Worm (Caenorhabditis elegans) whole organism, L2 larva: Measurements from ENCODE around the gene F58A6.5.

Experiments used
- F13H6.1 ChIP-seq: sonication (generic microtip); optimal IDR thresholded peaks from 2 replicates; lab custom pipeline; 2016; ENCODE audit warnings: missing genetic modification characterization, missing compliant biosample characterization
- R02D3.7 ChIP-seq: fragments of 150-350 bp; optimal IDR thresholded peaks from 2 replicates; lab custom pipeline; 2014; ENCODE audit warnings: missing biosample characterization, missing genetic modification characterization
- alr-1 ChIP-seq: fragments of 150-350 bp; optimal IDR thresholded peaks from 2 replicates; lab custom pipeline; 2014; ENCODE audit warnings: missing biosample characterization, missing genetic modification characterization
- aly-2 ChIP-seq: fragments of 150-350 bp; optimal IDR thresholded peaks from 2 replicates; lab custom pipeline; 2014; ENCODE audit warnings: missing biosample characterization, missing genetic modification characterization
- ama-1 ChIP-seq: fragments of 150-350 bp; optimal IDR thresholded peaks from 2 replicates; lab custom pipeline; 2018; ENCODE audit warnings: inconsistent platforms
- blmp-1 ChIP-seq: sonication (generic microtip); optimal IDR thresholded peaks from 2 replicates; lab custom pipeline; 2017; ENCODE audit warnings: missing genetic modification characterization, mild to moderate bottlenecking, missing compliant biosample characterization, antibody characterized with exemption, moderate library complexity; ENCODE audit not compliant: insufficient read depth
- ceh-16 ChIP-seq: fragments of 150-350 bp; optimal IDR thresholded peaks from 2 replicates; lab custom pipeline; 2014; ENCODE audit warnings: missing biosample characterization, missing genetic modification characterization
- ceh-82 ChIP-seq: fragments of 150-350 bp; optimal IDR thresholded peaks from 2 replicates; lab custom pipeline; 2014; ENCODE audit warnings: missing biosample characterization, missing genetic modification characterization
- crh-2 ChIP-seq: sonication (generic microtip); optimal IDR thresholded peaks from 2 replicates; lab custom pipeline; 2017; ENCODE audit warnings: missing biosample characterization, missing genetic modification characterization
- dmd-4 ChIP-seq: sonication (generic microtip); optimal IDR thresholded peaks from 2 replicates; lab custom pipeline; 2017; ENCODE audit warnings: missing biosample characterization, missing genetic modification characterization
- egl-27 ChIP-seq: sonication (generic microtip); optimal IDR thresholded peaks from 3 replicates; lab custom pipeline; 2017; ENCODE audit warnings: missing biosample characterization, missing genetic modification reagents, missing genetic modification characterization
- elt-1 ChIP-seq: fragments of 150-350 bp; optimal IDR thresholded peaks from 2 replicates; lab custom pipeline; 2014; ENCODE audit warnings: missing biosample characterization, missing genetic modification characterization
- fos-1 ChIP-seq: fragments of 150-350 bp; optimal IDR thresholded peaks from 2 replicates; lab custom pipeline; 2014; ENCODE audit warnings: missing biosample characterization, missing genetic modification characterization
- gmeb-1 ChIP-seq: fragments of 150-350 bp; optimal IDR thresholded peaks from 2 replicates; lab custom pipeline; 2014; ENCODE audit warnings: missing biosample characterization, missing genetic modification characterization
- lsy-2 ChIP-seq, 2 experiments: fragments of 150-350 bp in 1 of 2; sonication (generic microtip) in 1 of 2; optimal IDR thresholded peaks; 2 replicates each; lab custom pipeline; 2014 to 2017; ENCODE audit warnings: missing biosample characterization in 2 of 2, missing genetic modification characterization in 2 of 2
- mbf-1 ChIP-seq: sonication (generic microtip); optimal IDR thresholded peaks from 2 replicates; lab custom pipeline; 2017; ENCODE audit warnings: missing biosample characterization, missing genetic modification characterization
- nhr-10 ChIP-seq: sonication (generic microtip); optimal IDR thresholded peaks from 2 replicates; lab custom pipeline; 2017; ENCODE audit warnings: missing biosample characterization, missing genetic modification characterization
- nhr-12 ChIP-seq: fragments of 150-350 bp; optimal IDR thresholded peaks from 2 replicates; lab custom pipeline; 2014; ENCODE audit warnings: missing biosample characterization, missing genetic modification characterization
- nhr-129 ChIP-seq: fragments of 150-350 bp; optimal IDR thresholded peaks from 2 replicates; lab custom pipeline; 2014; ENCODE audit warnings: missing biosample characterization, missing genetic modification characterization
- nhr-21 ChIP-seq: fragments of 150-350 bp; optimal IDR thresholded peaks from 2 replicates; lab custom pipeline; 2014; ENCODE audit warnings: missing biosample characterization, missing genetic modification characterization
- nhr-23 ChIP-seq: fragments of 150-350 bp; optimal IDR thresholded peaks from 2 replicates; lab custom pipeline; 2014; ENCODE audit warnings: missing biosample characterization, missing genetic modification reagents, missing genetic modification characterization
- nhr-6 ChIP-seq: fragments of 150-350 bp; optimal IDR thresholded peaks from 2 replicates; lab custom pipeline; 2014; ENCODE audit warnings: missing biosample characterization, missing genetic modification characterization
- peb-1 ChIP-seq: fragments of 150-350 bp; optimal IDR thresholded peaks from 2 replicates; lab custom pipeline; 2014; ENCODE audit warnings: missing biosample characterization, missing genetic modification characterization
- sem-4 ChIP-seq: fragments of 150-350 bp; optimal IDR thresholded peaks from 2 replicates; lab custom pipeline; 2014; ENCODE audit warnings: missing biosample characterization, missing genetic modification reagents, missing genetic modification characterization
- skn-1 ChIP-seq: sonication (generic microtip); optimal IDR thresholded peaks from 2 replicates; lab custom pipeline; 2017; ENCODE audit warnings: missing biosample characterization, missing genetic modification characterization
- sma-9 ChIP-seq, 2 experiments: fragments of 150-350 bp in 1 of 2; sonication (generic microtip) in 1 of 2; optimal IDR thresholded peaks; 2 replicates each; lab custom pipeline; 2014 to 2016; ENCODE audit warnings: missing genetic modification characterization in 2 of 2, mild to moderate bottlenecking in 1 of 2, missing biosample characterization in 1 of 2, missing compliant biosample characterization in 1 of 2, missing genetic modification reagents in 1 of 2, moderate library complexity in 1 of 2
- snpc-4 ChIP-seq: fragments of 150-350 bp; optimal IDR thresholded peaks from 2 replicates; lab custom pipeline; 2014; ENCODE audit warnings: missing biosample characterization, missing genetic modification characterization
- unc-55 ChIP-seq: fragments of 150-350 bp; sonication (generic microtip); optimal IDR thresholded peaks from 3 replicates; lab custom pipeline; 2014; ENCODE audit warnings: missing biosample characterization, missing genetic modification reagents, missing genetic modification characterization
- unc-62 ChIP-seq: fragments of 150-350 bp; optimal IDR thresholded peaks from 2 replicates; lab custom pipeline; 2014; ENCODE audit warnings: missing biosample characterization, missing genetic modification reagents, missing genetic modification characterization
- zag-1 ChIP-seq: fragments of 150-350 bp; optimal IDR thresholded peaks from 2 replicates; lab custom pipeline; 2014; ENCODE audit warnings: missing biosample characterization, missing genetic modification characterization
- ztf-1 ChIP-seq: fragments of 200-800 bp; sonication (Bioruptor generic); conservative IDR thresholded peaks from 2 replicates; pipeline ENCODE4 v1.3.6; 2022; ENCODE audit warnings: missing genetic modification characterization, missing compliant biosample characterization
- ztf-4 ChIP-seq: fragments of 150-350 bp; optimal IDR thresholded peaks from 2 replicates; lab custom pipeline; 2014; ENCODE audit warnings: missing biosample characterization, missing genetic modification characterization

Gene F58A6.5

ce11 chrII:5148349-5148748 lies at the start of gene F58A6.5:
Gene F58A6.5 (minus strand): TSS chrII:5148449.
- no peak for TF ChIP-seq nhr-21
- TF ChIP-seq unc-55 (GFP tag; lab: Kevin White, UChicago): no peak

DNA sequence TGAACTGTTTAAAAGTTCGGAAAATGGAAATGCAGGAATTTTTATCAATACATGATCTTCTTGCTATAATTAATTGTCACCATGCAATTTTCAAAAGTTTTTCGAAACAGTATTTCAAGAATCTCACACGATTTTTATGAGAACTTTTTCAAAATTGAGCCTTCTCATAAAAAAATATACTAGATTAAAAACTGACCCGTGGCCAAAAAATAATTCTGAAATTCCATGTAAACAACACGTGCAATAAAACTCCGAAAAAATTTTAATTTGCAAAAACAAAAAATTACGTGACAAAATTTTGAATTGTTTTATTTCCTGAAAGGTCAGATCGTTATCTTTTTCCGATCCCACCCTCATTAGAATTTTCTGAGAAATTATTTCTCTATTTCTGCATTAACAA lies 47.3 kb upstream of the F58A6.5 start, which contains the start of gene C34F11.5:
Gene C34F11.5, plus strand, starts transcription at position 301 of the 400 bp plus-strand sequence.
- TF ChIP-seq unc-62 (GFP tag; lab: Kevin White, UChicago): no peak
- TF ChIP-seq, all 48 proteins: peak for 0

DNA sequence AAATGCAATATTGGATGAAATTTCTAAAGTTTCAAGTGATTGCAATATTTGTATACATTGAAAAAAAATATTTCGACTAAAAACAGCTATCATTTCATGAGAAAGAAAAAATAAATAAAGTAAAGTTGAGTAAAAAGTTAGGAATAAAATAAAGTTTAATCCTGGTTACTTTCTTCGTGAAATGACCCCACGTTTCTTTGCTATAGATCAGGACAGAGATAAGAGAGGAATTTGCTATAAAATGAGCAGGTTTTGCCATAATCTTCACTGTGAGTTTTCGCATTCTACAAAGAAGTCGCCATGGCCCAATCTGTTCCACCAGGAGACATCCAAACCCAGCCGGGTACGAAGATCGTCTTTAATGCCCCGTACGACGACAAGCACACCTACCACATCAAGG lies 45.8 kb upstream of the F58A6.5 start, which contains the start of gene msp-49:
Gene msp-49, plus strand, starts transcription at position 301 of the 400 bp plus-strand sequence.
- no peak for TF ChIP-seq aly-2 (tag; lab: Kevin White, UChicago)
- no peak for TF ChIP-seq nhr-6 (tag; lab: Kevin White, UChicago)
- TF ChIP-seq sma-9 (GFP tag; optimal IDR thresholded peaks at IDR 0.05; lab: Kevin White, UChicago): no peak
- no peak for TF ChIP-seq sma-9 (tag; optimal IDR thresholded peaks at IDR 0.05; lab: Kevin White, UChicago)
- no peak for TF ChIP-seq nhr-23 (tag; lab: Kevin White, UChicago)
- no peak for TF ChIP-seq zag-1 (tag; lab: Kevin White, UChicago)
- TF ChIP-seq alr-1 (tag; lab: Kevin White, UChicago): no peak
- TF ChIP-seq skn-1 (tag; lab: Kevin White, UChicago): no peak
- no peak for TF ChIP-seq nhr-10 (tag; lab: Kevin White, UChicago)
- TF ChIP-seq blmp-1 (tag; lab: Kevin White, UChicago): no peak
- no peak for TF ChIP-seq unc-62 (GFP tag; lab: Kevin White, UChicago)

- TF ChIP-seq F13H6.1 (tag; lab: Kevin White, UChicago) (peak; percentile 52), aly-2 (tag; lab: Kevin White, UChicago) (no peak), R02D3.7 (no peak), fos-1 (tag; lab: Kevin White, UChicago) (peak; percentile 97), unc-55 (GFP tag; lab: Kevin White, UChicago) (no peak), sma-9 (GFP tag; optimal IDR thresholded peaks at IDR 0.05; lab: Kevin White, UChicago) (peak; percentile 44), sma-9 (tag; optimal IDR thresholded peaks at IDR 0.05; lab: Kevin White, UChicago) (no peak)
Observed at ce11 chrII:5191766-5192165, 43.5 kb upstream of the F58A6.5 start.

DNA sequence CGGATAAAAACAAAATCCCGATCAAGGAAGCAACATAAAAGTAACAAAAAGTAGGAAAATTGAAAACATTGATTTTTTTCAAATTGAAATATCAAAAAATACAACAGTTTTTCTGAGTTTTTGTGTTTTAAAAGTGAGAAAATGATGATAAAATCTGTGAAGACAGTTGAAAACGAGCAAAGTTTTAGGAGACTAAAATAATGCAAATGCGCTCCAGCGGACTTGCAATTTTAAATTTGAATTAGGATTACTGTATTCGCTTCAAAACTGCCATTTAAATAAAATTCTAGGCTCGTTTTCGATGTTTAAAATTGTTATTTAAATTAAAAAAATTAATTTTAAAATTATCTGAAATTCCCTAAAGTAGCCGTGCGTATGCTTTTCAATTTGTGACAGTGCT lies 39.7 kb upstream of the F58A6.5 start:
- no peak for TF ChIP-seq ceh-82 (tag; lab: Kevin White, UChicago)
- no peak for TF ChIP-seq nhr-23 (tag; lab: Kevin White, UChicago)
- TF ChIP-seq, all 48 proteins: peak for 0

ce11 chrII:5187469-5187868 lies 39.2 kb upstream of the F58A6.5 start, which contains the start of gene crh-2:
Gene crh-2 (minus strand): TSS chrII:5187569.
- no peak for TF ChIP-seq aly-2 (tag; lab: Kevin White, UChicago)
- TF ChIP-seq peb-1 (tag; lab: Kevin White, UChicago): no peak
- TF ChIP-seq unc-62 (GFP tag; lab: Kevin White, UChicago): no peak
- TF ChIP-seq gmeb-1: no peak
- no peak for TF ChIP-seq elt-1 (tag; lab: Kevin White, UChicago)
- no peak for TF ChIP-seq nhr-23 (tag; lab: Kevin White, UChicago)
- TF ChIP-seq nhr-12 (tag; lab: Kevin White, UChicago): no peak
- TF ChIP-seq crh-2 (tag; lab: Kevin White, UChicago): no peak
- no peak for TF ChIP-seq snpc-4 (tag; lab: Kevin White, UChicago)
- no peak for TF ChIP-seq mbf-1 (tag; lab: Kevin White, UChicago)
- TF ChIP-seq egl-27 (tag; lab: Kevin White, UChicago): no peak
- no peak for TF ChIP-seq nhr-129
- no peak for TF ChIP-seq dmd-4 (tag; lab: Kevin White, UChicago)
- no peak for TF ChIP-seq ceh-16
- TF ChIP-seq nhr-6 (tag; lab: Kevin White, UChicago): no peak
- TF ChIP-seq sem-4 (tag; lab: Kevin White, UChicago): no peak
- TF ChIP-seq, all 48 proteins: peak for 0

DNA sequence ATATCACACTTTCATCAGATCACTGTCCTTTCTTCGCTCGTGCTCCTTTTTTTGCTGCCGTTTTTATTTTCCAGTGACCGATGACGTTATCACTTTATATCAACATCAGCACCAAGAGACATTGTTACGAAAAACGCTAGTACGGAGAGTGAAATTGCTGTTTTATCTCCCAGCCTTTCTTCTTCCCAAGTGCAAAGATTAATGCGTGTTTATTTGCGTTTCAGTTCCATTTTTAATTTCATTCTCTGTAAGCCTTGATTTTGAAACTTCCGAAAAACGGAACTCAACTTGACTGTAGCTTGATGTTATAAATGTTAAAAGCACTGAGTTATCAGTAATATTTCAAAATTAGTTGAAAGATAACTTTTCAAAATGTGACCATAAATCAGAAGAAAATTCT lies 38.6 kb upstream of the F58A6.5 start:
- no peak for TF ChIP-seq ztf-4 (tag; lab: Kevin White, UChicago)
- no peak for TF ChIP-seq ama-1 (lab: Kevin White, UChicago)
- peak; percentile 29 for TF ChIP-seq sma-9 (GFP tag; optimal IDR thresholded peaks at IDR 0.05; lab: Kevin White, UChicago)
- TF ChIP-seq sma-9 (tag; optimal IDR thresholded peaks at IDR 0.05; lab: Kevin White, UChicago): no peak
- no peak for TF ChIP-seq ztf-1 (GFP tag; lab: Robert Waterston, UW)
- no peak for TF ChIP-seq lsy-2 (tag; optimal IDR thresholded peaks at IDR 0.05; lab: Kevin White, UChicago)
- no peak for TF ChIP-seq alr-1 (tag; lab: Kevin White, UChicago)
- peak; percentile 63 for TF ChIP-seq fos-1 (tag; lab: Kevin White, UChicago)
- no peak for TF ChIP-seq dmd-4 (tag; lab: Kevin White, UChicago)
- TF ChIP-seq, all 48 proteins: peak for 2
